Worm (Caenorhabditis elegans): ENCODE results near the gene zipt-13.

zipt-13 gene

DNA sequence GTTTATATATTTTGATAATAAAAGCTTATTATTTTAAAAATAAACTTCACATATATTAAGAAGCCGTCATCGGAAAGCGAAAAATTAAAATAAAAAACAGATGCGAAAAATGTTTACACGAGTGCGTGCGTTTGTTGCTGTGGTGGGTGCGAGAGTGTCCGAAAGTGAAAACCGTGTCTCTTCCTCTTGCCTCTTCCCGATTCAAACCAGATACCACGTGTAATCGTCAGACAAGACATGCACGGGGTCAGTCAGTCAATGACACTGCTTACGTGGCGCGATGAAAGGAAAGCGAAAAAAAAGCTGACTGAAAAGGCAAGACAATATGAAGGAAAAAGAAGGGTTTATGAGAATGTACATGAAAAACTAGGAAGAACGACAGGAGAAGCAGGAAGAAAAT lies 5.9 kb downstream of the zipt-13 start (continued):
- TF ChIP-seq ceh-20 (GFP tag; IDR thresholded peaks at IDR 0.05) (no peak), madf-9 (GFP tag; conservative IDR thresholded peaks at IDR 0.05) (no peak), vab-7 (GFP tag; IDR thresholded peaks at IDR 0.05) (no peak), nhr-25 (tag; optimal IDR thresholded peaks at IDR 0.05; ENCODE audit: borderline replicate concordance, insufficient read depth) (peak; percentile 20), pha-4 (GFP tag; IDR thresholded peaks at IDR 0.05) (no peak), pha-4 (tag; optimal IDR thresholded peaks at IDR 0.05) (no peak), fos-1 (tag; optimal IDR thresholded peaks at IDR 0.05) (no peak), hif-1 (tag; optimal IDR thresholded peaks at IDR 0.05) (no peak), cey-2 (tag; optimal IDR thresholded peaks at IDR 0.05; ENCODE audit: borderline replicate concordance, insufficient read depth) (no peak), dmd-8 (GFP tag; IDR thresholded peaks at IDR 0.05) (no peak), mxl-2 (GFP tag; conservative IDR thresholded peaks at IDR 0.05) (no peak), daf-8 (GFP tag; IDR thresholded peaks at IDR 0.05) (no peak), attf-4 (tag; optimal IDR thresholded peaks at IDR 0.05) (no peak), tag-97 (GFP tag; IDR thresholded peaks at IDR 0.05) (no peak), T20F7.1 (GFP tag; optimal IDR thresholded peaks at IDR 0.05) (no peak), ctbp-1 (GFP tag; IDR thresholded peaks at IDR 0.05) (no peak), aha-1 (tag) (peak; percentile 64), fkh-10 (GFP tag; optimal IDR thresholded peaks at IDR 0.05) (no peak), F49E8.2 (tag; optimal IDR thresholded peaks at IDR 0.05; ENCODE audit: borderline replicate concordance) (no peak), T26A8.4 (GFP tag; IDR thresholded peaks at IDR 0.05) (peak; percentile 48; the same call in 1 of the 2 replicates), nhr-41 (GFP tag; IDR thresholded peaks at IDR 0.05) (no peak), skn-1 (tag; optimal IDR thresholded peaks at IDR 0.05) (no peak), lir-3 (tag; optimal IDR thresholded peaks at IDR 0.05) (no peak), ces-1 (GFP tag; optimal IDR thresholded peaks at IDR 0.05) (no peak), lim-7 (GFP tag; IDR thresholded peaks at IDR 0.05) (no peak), Y75B8A.6 (GFP tag; IDR thresholded peaks at IDR 0.05) (no peak), mxl-3 (GFP tag; optimal IDR thresholded peaks at IDR 0.05) (peak; percentile 90), zfp-3 (GFP tag; conservative IDR thresholded peaks at IDR 0.05) (no peak), zag-1 (tag; optimal IDR thresholded peaks at IDR 0.05) (no peak), zip-11 (GFP tag; IDR thresholded peaks at IDR 0.05) (no peak), nhr-77 (tag; optimal IDR thresholded peaks at IDR 0.05) (no peak), mdl-1 (tag; optimal IDR thresholded peaks at IDR 0.05) (peak in 1 of 2 experiments; percentile 67), ceh-62 (tag; optimal IDR thresholded peaks at IDR 0.05) (no peak), ztf-7 (tag; optimal IDR thresholded peaks at IDR 0.05) (no peak), tra-1 (GFP tag; IDR thresholded peaks at IDR 0.05) (0 out of 2 replicates have a peak, but pooled peaks have one; percentile 12), F10B5.3 (tag; optimal IDR thresholded peaks at IDR 0.05) (no peak), dmd-6 (GFP tag; IDR thresholded peaks at IDR 0.05) (peak; percentile 30; the same call in 1 of the 2 replicates), pqm-1 (tag; optimal IDR thresholded peaks at IDR 0.05) (no peak), nhr-42 (GFP tag; IDR thresholded peaks at IDR 0.05) (no peak), lin-1 (GFP tag; IDR thresholded peaks at IDR 0.05) (no peak), ztf-11 (tag; optimal IDR thresholded peaks at IDR 0.05) (no peak), mep-1 (tag; optimal IDR thresholded peaks at IDR 0.05) (peak; percentile 5), F26F4.8 (GFP tag; conservative IDR thresholded peaks at IDR 0.05) (no peak), duxl-1 (tag; optimal IDR thresholded peaks at IDR 0.05; ENCODE audit: poor library complexity) (no peak), lin-13 (GFP tag; optimal IDR thresholded peaks at IDR 0.05) (no peak), Y5F2A.4 (GFP tag; optimal IDR thresholded peaks at IDR 0.05) (no peak), lin-29 (GFP tag; IDR thresholded peaks at IDR 0.05) (0 out of 2 replicates have a peak, but pooled peaks have one; percentile 28), snpc-4 (tag; optimal IDR thresholded peaks at IDR 0.05) (no peak), daf-12 (tag; optimal IDR thresholded peaks at IDR 0.05) (no peak), spr-3 (GFP tag; optimal IDR thresholded peaks at IDR 0.05) (no peak), set-16 (GFP tag; IDR thresholded peaks at IDR 0.05) (no peak), hlh-11 (tag; optimal IDR thresholded peaks at IDR 0.05) (peak; percentile 81)

Measured in whole organism, L4 larva.